Fruit fly (Drosophila melanogaster) whole organism, embryonic: Measurements from ENCODE around the gene gb.

Experiments used
- Abd-B ChIP-seq: fragments of 200-800 bp; sonication (Bioruptor generic); optimal IDR thresholded peaks from 2 replicates; lab custom pipeline; 2018; ENCODE audit warnings: missing biosample characterization, mild to moderate bottlenecking, missing genetic modification characterization, moderate library complexity
- Antp ChIP-seq: fragments of 200-800 bp; sonication (Bioruptor generic); optimal IDR thresholded peaks from 3 replicates; lab custom pipeline; 2016; ENCODE audit warnings: missing biosample characterization, missing genetic modification characterization
- Atf3 ChIP-seq: fragments of 200-800 bp; sonication (Bioruptor generic); optimal IDR thresholded peaks from 3 replicates; lab custom pipeline; 2016; ENCODE audit warnings: missing biosample characterization, missing genetic modification characterization
- CG10209 ChIP-seq: fragments of 200-800 bp; sonication (Bioruptor generic); optimal IDR thresholded peaks from 3 replicates; lab custom pipeline; 2017; ENCODE audit warnings: missing biosample characterization, mild to moderate bottlenecking, missing genetic modification characterization, missing genetic modification reagents
- CG12155 ChIP-seq: fragments of 200-800 bp; sonication (Bioruptor generic); optimal IDR thresholded peaks from 3 replicates; lab custom pipeline; 2016; ENCODE audit warnings: missing biosample characterization, missing genetic modification characterization
- CG12236 ChIP-seq: fragments of 200-800 bp; sonication (Bioruptor generic); optimal IDR thresholded peaks from 2 replicates; lab custom pipeline; 2016; ENCODE audit warnings: missing biosample characterization, missing genetic modification characterization
- CG12659 ChIP-seq: fragments of 200-800 bp; sonication (Bioruptor generic); optimal IDR thresholded peaks from 3 replicates; lab custom pipeline; 2017; ENCODE audit warnings: mild to moderate bottlenecking, missing biosample characterization, missing genetic modification reagents, missing genetic modification characterization
- CG15073 ChIP-seq: fragments of 200-800 bp; sonication (Bioruptor generic); optimal IDR thresholded peaks from 2 replicates; lab custom pipeline; 2016; ENCODE audit warnings: missing biosample characterization, missing genetic modification characterization
- CG17361 ChIP-seq: fragments of 200-800 bp; sonication (Bioruptor generic); IDR thresholded peaks from 3 replicates; pipeline ENCODE4 v1.3.6; 2022; ENCODE audit warnings: missing biosample characterization, missing genetic modification characterization
- CG17568 ChIP-seq: fragments of 200-800 bp; sonication (Bioruptor generic); optimal IDR thresholded peaks from 2 replicates; lab custom pipeline; 2018; ENCODE audit warnings: missing biosample characterization, mild to moderate bottlenecking, missing genetic modification characterization, moderate library complexity
- CG17802 ChIP-seq: fragments of 200-800 bp; sonication (Bioruptor generic); optimal IDR thresholded peaks from 2 replicates; lab custom pipeline; 2018; ENCODE audit warnings: missing biosample characterization, mild to moderate bottlenecking, missing genetic modification characterization, moderate library complexity
- CG18262 ChIP-seq: fragments of 200-800 bp; optimal IDR thresholded peaks from 3 replicates; lab custom pipeline; 2019; ENCODE audit warnings: missing biosample characterization, mild to moderate bottlenecking, missing genetic modification characterization, moderate library complexity
- CG18619 ChIP-seq: fragments of 200-800 bp; sonication (Bioruptor generic); optimal IDR thresholded peaks from 3 replicates; lab custom pipeline; 2017; ENCODE audit warnings: missing biosample characterization, mild to moderate bottlenecking, missing genetic modification characterization
- CG31224 ChIP-seq: fragments of 200-800 bp; sonication (Bioruptor generic); IDR thresholded peaks from 2 replicates; pipeline ENCODE4 v1.3.6; 2022; ENCODE audit warnings: missing biosample characterization, missing genetic modification characterization
- CG31388 ChIP-seq: fragments of 200-800 bp; sonication (Bioruptor generic); optimal IDR thresholded peaks from 2 replicates; lab custom pipeline; 2016; ENCODE audit warnings: missing biosample characterization, missing genetic modification characterization
- CG34224 ChIP-seq: fragments of 200-800 bp; sonication (Bioruptor generic); IDR thresholded peaks from 3 replicates; pipeline ENCODE4 v1.3.6; 2022; ENCODE audit warnings: missing biosample characterization, missing genetic modification characterization; ENCODE audit not compliant: partially characterized antibody
- CG34376 ChIP-seq: fragments of 200-800 bp; sonication (Bioruptor generic); optimal IDR thresholded peaks from 2 replicates; lab custom pipeline; 2018; ENCODE audit warnings: missing biosample characterization, mild to moderate bottlenecking, missing genetic modification characterization
- CG4707 ChIP-seq: fragments of 200-800 bp; sonication (Bioruptor generic); optimal IDR thresholded peaks from 2 replicates; lab custom pipeline; 2018; ENCODE audit warnings: missing biosample characterization, mild to moderate bottlenecking, missing genetic modification characterization, moderate library complexity
- CG5180 ChIP-seq: fragments of 200-800 bp; sonication (Bioruptor generic); optimal IDR thresholded peaks from 3 replicates; lab custom pipeline; 2017; ENCODE audit warnings: missing biosample characterization, missing genetic modification characterization, mild to moderate bottlenecking, moderate library complexity, missing genetic modification reagents
- CG6254 ChIP-seq: fragments of 200-800 bp; sonication (Bioruptor generic); optimal IDR thresholded peaks from 3 replicates; lab custom pipeline; 2017; ENCODE audit warnings: mild to moderate bottlenecking, missing biosample characterization, missing genetic modification reagents, missing genetic modification characterization
- CG8359 ChIP-seq: fragments of 200-800 bp; sonication (Bioruptor generic); optimal IDR thresholded peaks from 2 replicates; lab custom pipeline; 2017; ENCODE audit warnings: missing biosample characterization, mild to moderate bottlenecking, missing genetic modification characterization, borderline replicate concordance
- CG8924 ChIP-seq: fragments of 200-800 bp; optimal IDR thresholded peaks from 3 replicates; lab custom pipeline; 2019; ENCODE audit warnings: missing biosample characterization, mild to moderate bottlenecking, missing genetic modification characterization, moderate library complexity
- CTCF ChIP-seq: fragments of 200-800 bp; sonication (Bioruptor generic); optimal IDR thresholded peaks from 2 replicates; lab custom pipeline; 2017; ENCODE audit warnings: missing biosample characterization, mild to moderate bottlenecking, missing genetic modification characterization, moderate library complexity
- Chrac-16 ChIP-seq: fragments of 200-800 bp; sonication (Bioruptor generic); optimal IDR thresholded peaks from 3 replicates; lab custom pipeline; 2016; ENCODE audit warnings: missing biosample characterization, missing genetic modification characterization
- Dll ChIP-seq: fragments of 200-800 bp; sonication (Bioruptor generic); IDR thresholded peaks from 4 replicates; pipeline ENCODE4 v1.3.6; 2022; ENCODE audit warnings: missing biosample characterization, missing genetic modification characterization; ENCODE audit not compliant: partially characterized antibody
- Drgx ChIP-seq: fragments of 200-800 bp; sonication (Bioruptor generic); IDR thresholded peaks from 2 replicates; pipeline ENCODE4 v1.3.6; 2022; ENCODE audit warnings: missing biosample characterization, missing genetic modification characterization
- Fer1 ChIP-seq: fragments of 200-800 bp; sonication (Bioruptor generic); optimal IDR thresholded peaks from 2 replicates; lab custom pipeline; 2017; ENCODE audit warnings: missing biosample characterization, mild to moderate bottlenecking, missing genetic modification characterization
- Hey ChIP-seq: fragments of 200-800 bp; sonication (Bioruptor generic); optimal IDR thresholded peaks from 3 replicates; lab custom pipeline; 2018; ENCODE audit warnings: missing biosample characterization, mild to moderate bottlenecking, missing genetic modification characterization
- Lhr ChIP-seq: fragments of 200-800 bp; sonication (Bioruptor generic); optimal IDR thresholded peaks from 3 replicates; lab custom pipeline; 2017; ENCODE audit warnings: mild to moderate bottlenecking, missing biosample characterization, missing genetic modification reagents, missing genetic modification characterization
- Mrtf ChIP-seq: fragments of 200-800 bp; sonication (Bioruptor generic); IDR thresholded peaks from 3 replicates; pipeline ENCODE4 v1.3.6; 2022; ENCODE audit warnings: missing biosample characterization, missing genetic modification characterization
- Opbp ChIP-seq: fragments of 200-800 bp; sonication (Bioruptor generic); IDR thresholded peaks from 3 replicates; pipeline ENCODE4 v1.3.6; 2022; ENCODE audit warnings: missing biosample characterization, missing genetic modification characterization; ENCODE audit not compliant: partially characterized antibody
- Ravus ChIP-seq: fragments of 200-800 bp; sonication (Bioruptor generic); IDR thresholded peaks from 2 replicates; pipeline ENCODE4 v1.3.6; 2022; ENCODE audit warnings: missing biosample characterization, missing genetic modification characterization
- Six4 ChIP-seq: fragments of 200-800 bp; sonication (Bioruptor generic); optimal IDR thresholded peaks from 2 replicates; lab custom pipeline; 2016; ENCODE audit warnings: missing biosample characterization, missing genetic modification characterization
- Spps ChIP-seq: fragments of 200-800 bp; sonication (Bioruptor generic); optimal IDR thresholded peaks from 2 replicates; lab custom pipeline; 2018; ENCODE audit warnings: missing biosample characterization, mild to moderate bottlenecking, missing genetic modification characterization
- al ChIP-seq: fragments of 200-800 bp; sonication (Bioruptor generic); IDR thresholded peaks from 2 replicates; pipeline ENCODE4 v1.3.6; 2022; ENCODE audit warnings: missing biosample characterization, missing genetic modification characterization
- aop ChIP-seq: fragments of 200-800 bp; sonication (Bioruptor generic); IDR thresholded peaks from 2 replicates; pipeline ENCODE4 v1.3.6; 2022; ENCODE audit warnings: missing biosample characterization, missing genetic modification characterization
- ara ChIP-seq: fragments of 200-800 bp; sonication (Bioruptor generic); IDR thresholded peaks from 2 replicates; pipeline ENCODE4 v1.3.6; 2022; ENCODE audit warnings: missing biosample characterization, missing genetic modification characterization
- bab2 ChIP-seq: fragments of 200-800 bp; sonication (Bioruptor generic); optimal IDR thresholded peaks from 2 replicates; lab custom pipeline; 2016; ENCODE audit warnings: missing biosample characterization, missing genetic modification characterization
- croc ChIP-seq: fragments of 200-800 bp; sonication (Bioruptor generic); conservative IDR thresholded peaks from 3 replicates; pipeline ENCODE4 v1.3.6; 2022; ENCODE audit warnings: missing biosample characterization, missing genetic modification characterization
- cwo ChIP-seq: fragments of 200-800 bp; sonication (Bioruptor generic); optimal IDR thresholded peaks from 3 replicates; lab custom pipeline; 2017; ENCODE audit warnings: missing biosample characterization, missing genetic modification characterization, mild to moderate bottlenecking, moderate library complexity, missing genetic modification reagents
- ewg ChIP-seq: fragments of 200-800 bp; sonication (Bioruptor generic); optimal IDR thresholded peaks from 3 replicates; lab custom pipeline; 2017; ENCODE audit warnings: mild to moderate bottlenecking, missing biosample characterization, missing genetic modification reagents, missing genetic modification characterization
- ftz-f1 ChIP-seq: fragments of 200-800 bp; sonication (Bioruptor generic); optimal IDR thresholded peaks from 2 replicates; lab custom pipeline; 2016; ENCODE audit warnings: missing biosample characterization, missing genetic modification characterization
- gcm2 ChIP-seq: fragments of 200-800 bp; sonication (Bioruptor generic); optimal IDR thresholded peaks from 2 replicates; lab custom pipeline; 2016; ENCODE audit warnings: missing biosample characterization, missing genetic modification characterization
- grau ChIP-seq: fragments of 200-800 bp; optimal IDR thresholded peaks from 3 replicates; lab custom pipeline; 2019; ENCODE audit warnings: missing biosample characterization, mild to moderate bottlenecking, missing genetic modification characterization, moderate library complexity
- h ChIP-seq: fragments of >200 bp; optimal IDR thresholded peaks from 2 replicates; lab custom pipeline; 2017
- hbn ChIP-seq: fragments of 200-800 bp; sonication (Bioruptor generic); IDR thresholded peaks from 2 replicates; pipeline ENCODE4 v1.3.6; 2022; ENCODE audit warnings: missing biosample characterization, missing genetic modification characterization; ENCODE audit not compliant: partially characterized antibody
- knrl ChIP-seq: fragments of 200-800 bp; sonication (Bioruptor generic); IDR thresholded peaks from 3 replicates; pipeline ENCODE4 v1.3.6; 2022; ENCODE audit warnings: missing biosample characterization, missing genetic modification characterization; ENCODE audit not compliant: partially characterized antibody
- maf-S ChIP-seq: fragments of 200-800 bp; sonication (Bioruptor generic); optimal IDR thresholded peaks from 2 replicates; lab custom pipeline; 2016; ENCODE audit warnings: missing biosample characterization, missing genetic modification characterization
- p53 ChIP-seq: fragments of 200-800 bp; sonication (Bioruptor generic); optimal IDR thresholded peaks from 2 replicates; lab custom pipeline; 2016; ENCODE audit warnings: missing biosample characterization, missing genetic modification characterization
- run ChIP-seq: fragments of 200-800 bp; sonication (Bioruptor generic); optimal IDR thresholded peaks from 3 replicates; lab custom pipeline; 2018; ENCODE audit warnings: missing biosample characterization, mild to moderate bottlenecking, missing genetic modification characterization
- sima ChIP-seq: fragments of 200-800 bp; sonication (Bioruptor generic); optimal IDR thresholded peaks from 2 replicates; lab custom pipeline; 2016; ENCODE audit warnings: missing biosample characterization, missing genetic modification characterization
- ttk ChIP-seq: fragments of 200-800 bp; sonication (Bioruptor generic); IDR thresholded peaks from 2 replicates; pipeline ENCODE4 v2.1.2; 2022; ENCODE audit warnings: missing biosample characterization, missing genetic modification characterization

The gb gene

dm6 chr3R:27137914-27138323, 25.8 kb upstream of the gb start (continued):
- TF ChIP-seq al (no peak), Fer1 (peak; percentile 25), sima (GFP tag; lab: Kevin White, UChicago) (no peak), Ravus (GFP tag; lab: Robert Waterston, UW) (no peak), ttk (peak; percentile 21; the same call in 1 of the 2 replicates), ftz-f1 (GFP tag; lab: Kevin White, UChicago) (no peak), bab2 (GFP tag; lab: Kevin White, UChicago) (peak; percentile 16), CG34224 (GFP tag; lab: Robert Waterston, UW) (no peak), CG15073 (no peak), CG18619 (peak; percentile 27), CG18262 (tag; lab: Kevin White, UChicago) (peak; percentile 42), ewg (peak; percentile 22), CG6254 (GFP tag; lab: Kevin White, UChicago) (peak; percentile 38), grau (tag; lab: Kevin White, UChicago) (no peak), ara (peak; percentile 54; the same call in 1 of the 2 replicates), CG12236 (GFP tag; lab: Kevin White, UChicago) (peak; percentile 52), CG17802 (tag; lab: Kevin White, UChicago) (peak; percentile 6), croc (GFP tag; lab: Robert Waterston, UW) (no peak), Antp (GFP tag; lab: Kevin White, UChicago) (peak; percentile 3), CG12659 (GFP tag; lab: Kevin White, UChicago) (peak; percentile 11), aop (no peak), CG10209 (GFP tag; lab: Kevin White, UChicago) (peak; percentile 11), Drgx (peak; percentile 26; the same call in 1 of the 2 replicates), Six4 (GFP tag; lab: Kevin White, UChicago) (no peak), CTCF (GFP tag; lab: Kevin White, UChicago) (peak; percentile 9), Mrtf (GFP tag; lab: Robert Waterston, UW) (no peak), CG31388 (no peak), Atf3 (no peak), run (tag; lab: Kevin White, UChicago) (peak; percentile 51), Hey (tag; lab: Kevin White, UChicago) (peak; percentile 1), knrl (GFP tag; lab: Robert Waterston, UW) (no peak), gcm2 (GFP tag; lab: Kevin White, UChicago) (no peak), CG4707 (GFP tag; lab: Kevin White, UChicago) (peak; percentile 54), CG34376 (GFP tag; lab: Kevin White, UChicago) (no peak), CG31224 (GFP tag; lab: Robert Waterston, UW) (no peak), CG5180 (GFP tag; lab: Kevin White, UChicago) (peak; percentile 80), p53 (GFP tag; lab: Kevin White, UChicago) (no peak), Abd-B (GFP tag; lab: Kevin White, UChicago) (no peak), h (lab: Kevin White, UChicago) (no peak), Chrac-16 (GFP tag; lab: Kevin White, UChicago) (no peak), Spps (tag; lab: Kevin White, UChicago) (no peak), Opbp (no peak), CG17568 (GFP tag; lab: Kevin White, UChicago) (no peak), CG12155 (no peak), CG17361 (peak; percentile 56; the same call in 2 of the 3 replicates), maf-S (GFP tag; lab: Kevin White, UChicago) (no peak), CG8359 (GFP tag; lab: Kevin White, UChicago) (peak; percentile 36), CG8924 (tag; lab: Kevin White, UChicago) (peak; percentile 24), hbn (GFP tag; lab: Robert Waterston, UW) (no peak), Dll (no peak), Lhr (GFP tag; lab: Kevin White, UChicago) (peak; percentile 23), cwo (GFP tag; lab: Kevin White, UChicago) (peak; percentile 2)
